Fruit fly (Drosophila melanogaster) whole organism, embryonic: ENCODE measurements around the gene CG3587.

Source experiments
- BtbVII ChIP-seq: fragments of 200-800 bp; sonication (Bioruptor generic); optimal IDR thresholded peaks from 3 replicates; lab custom pipeline; 2017; ENCODE audit warnings: missing biosample characterization, mild to moderate bottlenecking, missing genetic modification characterization
- Bteb2 ChIP-seq: fragments of 200-800 bp; sonication (Bioruptor generic); optimal IDR thresholded peaks from 2 replicates; lab custom pipeline; 2016; ENCODE audit warnings: missing biosample characterization, missing genetic modification characterization
- CG10209 ChIP-seq: fragments of 200-800 bp; sonication (Bioruptor generic); optimal IDR thresholded peaks from 3 replicates; lab custom pipeline; 2017; ENCODE audit warnings: missing biosample characterization, mild to moderate bottlenecking, missing genetic modification characterization, missing genetic modification reagents
- CG10979 ChIP-seq: fragments of 200-800 bp; sonication (Bioruptor generic); optimal IDR thresholded peaks from 2 replicates; lab custom pipeline; 2018; ENCODE audit warnings: missing biosample characterization, mild to moderate bottlenecking, missing genetic modification characterization, moderate library complexity
- CG11247 ChIP-seq: fragments of 200-800 bp; sonication (Bioruptor generic); IDR thresholded peaks from 2 replicates; pipeline ENCODE4 v1.3.6; 2022; ENCODE audit warnings: missing biosample characterization, missing genetic modification characterization
- CG12155 ChIP-seq: fragments of 200-800 bp; sonication (Bioruptor generic); optimal IDR thresholded peaks from 3 replicates; lab custom pipeline; 2016; ENCODE audit warnings: missing biosample characterization, missing genetic modification characterization
- CG13123 ChIP-seq: fragments of 200-800 bp; sonication (Bioruptor generic); optimal IDR thresholded peaks from 2 replicates; lab custom pipeline; 2016; ENCODE audit warnings: missing biosample characterization, missing genetic modification characterization
- CG13424 ChIP-seq: fragments of 200-800 bp; sonication (Bioruptor generic); optimal IDR thresholded peaks from 2 replicates; lab custom pipeline; 2019; ENCODE audit warnings: missing biosample characterization, mild to moderate bottlenecking, missing genetic modification characterization, moderate library complexity
- CG17829 ChIP-seq: fragments of 200-800 bp; optimal IDR thresholded peaks from 2 replicates; lab custom pipeline; 2019; ENCODE audit warnings: missing biosample characterization, mild to moderate bottlenecking, missing genetic modification characterization, moderate library complexity
- CG2202 ChIP-seq: fragments of 200-800 bp; sonication (Bioruptor generic); optimal IDR thresholded peaks from 2 replicates; lab custom pipeline; 2018; ENCODE audit warnings: missing biosample characterization, mild to moderate bottlenecking, missing genetic modification characterization
- CG2875 ChIP-seq: fragments of 200-800 bp; sonication (Bioruptor generic); optimal IDR thresholded peaks from 2 replicates; lab custom pipeline; 2017; ENCODE audit warnings: missing biosample characterization, mild to moderate bottlenecking, missing genetic modification characterization, missing genetic modification reagents
- CG31365 ChIP-seq: fragments of 200-800 bp; sonication (Bioruptor generic); optimal IDR thresholded peaks from 2 replicates; lab custom pipeline; 2018; ENCODE audit warnings: missing biosample characterization, mild to moderate bottlenecking, missing genetic modification characterization
- CG33557 ChIP-seq: fragments of 200-800 bp; sonication (Bioruptor generic); optimal IDR thresholded peaks from 2 replicates; lab custom pipeline; 2019; ENCODE audit warnings: missing biosample characterization, mild to moderate bottlenecking, missing genetic modification characterization, moderate library complexity
- CG3407 ChIP-seq: fragments of 200-800 bp; sonication (Bioruptor generic); optimal IDR thresholded peaks from 2 replicates; lab custom pipeline; 2018; ENCODE audit warnings: missing biosample characterization, mild to moderate bottlenecking, missing genetic modification characterization
- CG42726 ChIP-seq: fragments of 200-800 bp; sonication (Bioruptor generic); IDR thresholded peaks from 2 replicates; pipeline ENCODE4 v1.3.6; 2022; ENCODE audit warnings: missing biosample characterization, missing genetic modification characterization; ENCODE audit not compliant: partially characterized antibody
- CG4617 ChIP-seq: fragments of 200-800 bp; sonication (Bioruptor generic); optimal IDR thresholded peaks from 3 replicates; lab custom pipeline; 2016; ENCODE audit warnings: missing biosample characterization, missing genetic modification characterization, borderline replicate concordance
- CG4820 ChIP-seq: fragments of 200-800 bp; sonication (Bioruptor generic); optimal IDR thresholded peaks from 3 replicates; lab custom pipeline; 2016; ENCODE audit warnings: missing biosample characterization, missing genetic modification characterization
- CG6254 ChIP-seq: fragments of 200-800 bp; sonication (Bioruptor generic); optimal IDR thresholded peaks from 3 replicates; lab custom pipeline; 2017; ENCODE audit warnings: mild to moderate bottlenecking, missing biosample characterization, missing genetic modification reagents, missing genetic modification characterization
- CG7556 ChIP-seq: fragments of 200-800 bp; sonication (Bioruptor generic); optimal IDR thresholded peaks from 2 replicates; lab custom pipeline; 2017; ENCODE audit warnings: missing biosample characterization, mild to moderate bottlenecking, missing genetic modification characterization
- CG8089 ChIP-seq: fragments of 200-800 bp; sonication (Bioruptor generic); optimal IDR thresholded peaks from 3 replicates; lab custom pipeline; 2016; ENCODE audit warnings: missing biosample characterization, missing genetic modification characterization
- CG8388 ChIP-seq: fragments of 200-800 bp; sonication (Bioruptor generic); optimal IDR thresholded peaks from 2 replicates; lab custom pipeline; 2019; ENCODE audit warnings: missing biosample characterization, mild to moderate bottlenecking, missing genetic modification characterization, moderate library complexity
- CG9437 ChIP-seq: fragments of 200-800 bp; sonication (Bioruptor generic); optimal IDR thresholded peaks from 2 replicates; lab custom pipeline; 2018; ENCODE audit warnings: missing biosample characterization, mild to moderate bottlenecking, missing genetic modification characterization
- Dp ChIP-seq: fragments of 200-800 bp; sonication (Bioruptor generic); optimal IDR thresholded peaks from 2 replicates; lab custom pipeline; 2018; ENCODE audit warnings: missing biosample characterization, mild to moderate bottlenecking, missing genetic modification characterization, moderate library complexity
- Drgx ChIP-seq: fragments of 200-800 bp; sonication (Bioruptor generic); IDR thresholded peaks from 2 replicates; pipeline ENCODE4 v1.3.6; 2022; ENCODE audit warnings: missing biosample characterization, missing genetic modification characterization
- Ets97D ChIP-seq: fragments of 200-800 bp; sonication (Bioruptor generic); optimal IDR thresholded peaks from 3 replicates; lab custom pipeline; 2016; ENCODE audit warnings: missing biosample characterization, missing genetic modification characterization
- H15 ChIP-seq: fragments of 200-800 bp; sonication (Bioruptor generic); IDR thresholded peaks from 3 replicates; pipeline ENCODE4 v1.3.6; 2022; ENCODE audit warnings: missing biosample characterization, missing genetic modification characterization
- HHEX ChIP-seq: fragments of 200-800 bp; sonication (Bioruptor generic); optimal IDR thresholded peaks from 3 replicates; lab custom pipeline; 2017; ENCODE audit warnings: missing biosample characterization, mild to moderate bottlenecking, missing genetic modification characterization, missing genetic modification reagents
- HmgD ChIP-seq: fragments of 200-800 bp; sonication (Bioruptor generic); optimal IDR thresholded peaks from 3 replicates; lab custom pipeline; 2016; ENCODE audit warnings: missing biosample characterization, missing genetic modification characterization
- Meics ChIP-seq: fragments of 200-800 bp; sonication (Bioruptor generic); optimal IDR thresholded peaks from 2 replicates; lab custom pipeline; 2017; ENCODE audit warnings: missing biosample characterization, mild to moderate bottlenecking, missing genetic modification characterization
- Rfx ChIP-seq: fragments of 200-800 bp; sonication (Bioruptor generic); IDR thresholded peaks from 2 replicates; pipeline ENCODE4 v1.3.6; 2022; ENCODE audit warnings: missing biosample characterization, missing genetic modification characterization
- Sin3A ChIP-seq: fragments of >200 bp; optimal IDR thresholded peaks from 2 replicates; lab custom pipeline; 2018
- Stat92E ChIP-seq, 3 experiments: fragments of >200 bp in 2 of 3; fragments of 200-800 bp in 1 of 3; sonication (Bioruptor generic) in 1 of 3; optimal IDR thresholded peaks; 2 replicates each; lab custom pipeline; 2017 to 2019; ENCODE audit warnings: missing biosample characterization in 3 of 3, missing genetic modification characterization in 3 of 3, mild to moderate bottlenecking in 1 of 3, moderate library complexity in 1 of 3
- abd-A ChIP-seq: fragments of 200-800 bp; sonication (Bioruptor generic); optimal IDR thresholded peaks from 3 replicates; lab custom pipeline; 2019; ENCODE audit warnings: missing biosample characterization, mild to moderate bottlenecking, missing genetic modification characterization, moderate library complexity
- ap ChIP-seq: fragments of 200-800 bp; sonication (Bioruptor generic); IDR thresholded peaks from 2 replicates; pipeline ENCODE4 v1.3.6; 2022; ENCODE audit warnings: missing biosample characterization, missing genetic modification characterization
- br ChIP-seq: fragments of >200 bp; optimal IDR thresholded peaks from 2 replicates; lab custom pipeline; 2017
- bsh ChIP-seq, 2 experiments: fragments of 200-800 bp; sonication (Bioruptor generic); optimal IDR thresholded peaks; 2 replicates each; lab custom pipeline; 2017 to 2018; ENCODE audit warnings: mild to moderate bottlenecking in 2 of 2, missing biosample characterization in 2 of 2, missing genetic modification characterization in 2 of 2, moderate library complexity in 1 of 2
- crc ChIP-seq: fragments of 200-800 bp; sonication (Bioruptor generic); optimal IDR thresholded peaks from 2 replicates; lab custom pipeline; 2016; ENCODE audit warnings: missing biosample characterization, missing genetic modification characterization
- croc ChIP-seq: fragments of 200-800 bp; sonication (Bioruptor generic); conservative IDR thresholded peaks from 3 replicates; pipeline ENCODE4 v1.3.6; 2022; ENCODE audit warnings: missing biosample characterization, missing genetic modification characterization
- dan ChIP-seq: fragments of 200-800 bp; sonication (Bioruptor generic); IDR thresholded peaks from 2 replicates; pipeline ENCODE4 v1.3.6; 2022; ENCODE audit warnings: missing biosample characterization, missing genetic modification characterization
- dmrt99B ChIP-seq: fragments of 200-800 bp; sonication (Bioruptor generic); optimal IDR thresholded peaks from 2 replicates; lab custom pipeline; 2018; ENCODE audit warnings: missing biosample characterization, mild to moderate bottlenecking, missing genetic modification characterization, moderate library complexity
- dysf ChIP-seq: fragments of 200-800 bp; sonication (Bioruptor generic); IDR thresholded peaks from 3 replicates; pipeline ENCODE4 v1.3.6; 2022; ENCODE audit warnings: missing biosample characterization, missing genetic modification characterization
- ems ChIP-seq: fragments of 200-800 bp; sonication (Bioruptor generic); optimal IDR thresholded peaks from 3 replicates; lab custom pipeline; 2016; ENCODE audit warnings: missing biosample characterization, missing genetic modification characterization
- fd96Cb ChIP-seq: fragments of 200-800 bp; sonication (Bioruptor generic); optimal IDR thresholded peaks from 2 replicates; lab custom pipeline; 2018; ENCODE audit warnings: missing biosample characterization, mild to moderate bottlenecking, missing genetic modification characterization, moderate library complexity
- ftz-f1 ChIP-seq: fragments of 200-800 bp; sonication (Bioruptor generic); optimal IDR thresholded peaks from 2 replicates; lab custom pipeline; 2016; ENCODE audit warnings: missing biosample characterization, missing genetic modification characterization
- h ChIP-seq: fragments of >200 bp; optimal IDR thresholded peaks from 2 replicates; lab custom pipeline; 2017
- lola ChIP-seq, 3 experiments: fragments of >200 bp in 2 of 3; fragments of 200-800 bp in 1 of 3; sonication (Bioruptor generic) in 1 of 3; optimal IDR thresholded peaks; 2 replicates each; lab custom pipeline; 2017 to 2019; ENCODE audit warnings: missing biosample characterization in 3 of 3, missing genetic modification characterization in 3 of 3, mild to moderate bottlenecking in 1 of 3, moderate library complexity in 1 of 3
- onecut ChIP-seq: fragments of 200-800 bp; sonication (Bioruptor generic); IDR thresholded peaks from 2 replicates; pipeline ENCODE4 v1.3.6; 2022; ENCODE audit warnings: missing biosample characterization, missing genetic modification characterization
- peb ChIP-seq: fragments of 200-800 bp; sonication (Bioruptor generic); IDR thresholded peaks from 2 replicates; pipeline ENCODE4 v1.3.6; 2022; ENCODE audit warnings: missing biosample characterization, missing genetic modification characterization
- seq ChIP-seq: fragments of 200-800 bp; sonication (Bioruptor generic); IDR thresholded peaks from 2 replicates; pipeline ENCODE4 v1.3.6; 2022; ENCODE audit warnings: missing biosample characterization, missing genetic modification characterization
- sim ChIP-seq: fragments of 200-800 bp; sonication (Bioruptor generic); IDR thresholded peaks from 2 replicates; pipeline ENCODE4 v1.3.6; 2022; ENCODE audit warnings: missing biosample characterization, missing genetic modification characterization
- zfh2 ChIP-seq: fragments of 200-800 bp; sonication (Bioruptor generic); optimal IDR thresholded peaks from 2 replicates; lab custom pipeline; 2016; ENCODE audit warnings: missing biosample characterization, missing genetic modification characterization

The CG3587 gene

DNA sequence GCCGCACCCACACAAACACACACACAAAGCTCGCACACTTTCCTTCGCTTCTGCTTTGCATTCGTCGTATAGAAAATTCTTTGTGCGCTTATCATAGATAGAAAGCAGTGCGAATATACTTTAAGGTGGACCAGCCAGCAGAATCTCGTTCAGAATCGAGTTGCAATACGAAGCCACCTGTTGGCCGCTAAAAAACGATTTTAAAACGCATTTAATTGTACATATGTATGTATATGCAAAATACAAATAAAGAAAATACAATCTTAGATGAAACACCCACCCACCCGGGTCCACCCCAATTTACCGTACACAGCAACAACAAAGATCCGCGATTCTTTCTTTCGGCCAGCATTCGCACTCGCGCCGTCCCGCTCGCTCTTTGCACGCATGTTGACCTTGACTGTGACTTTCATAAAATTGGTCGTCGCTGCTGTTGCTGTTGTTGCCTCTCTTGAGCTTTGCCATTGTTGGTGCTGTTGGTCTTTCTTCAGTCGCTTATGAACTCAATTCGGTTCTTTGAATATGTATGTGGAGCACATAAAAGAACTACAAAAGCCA is 8.5 kb downstream of the CG3587 start (continued):
- TF ChIP-seq dmrt99B (peak; percentile 13), lola (GFP tag; optimal IDR thresholded peaks at IDR 0.05; lab: Kevin White, UChicago) (no peak), CG7556 (GFP tag; lab: Kevin White, UChicago) (peak; percentile 27), croc (GFP tag; lab: Robert Waterston, UW) (no peak), CG8388 (GFP tag; lab: Kevin White, UChicago) (no peak), Sin3A (lab: Kevin White, UChicago) (no peak), CG6254 (GFP tag; lab: Kevin White, UChicago) (no peak), H15 (GFP tag; lab: Robert Waterston, UW) (no peak), CG42726 (GFP tag; lab: Robert Waterston, UW) (no peak), bsh (GFP tag; optimal IDR thresholded peaks at IDR 0.05; lab: Kevin White, UChicago) (peak; percentile 50 to 92), seq (GFP tag; lab: Robert Waterston, UW) (no peak), abd-A (no peak), HHEX (peak; percentile 49), CG10209 (GFP tag; lab: Kevin White, UChicago) (peak; percentile 52), br (lab: Kevin White, UChicago) (no peak), CG17829 (tag; lab: Kevin White, UChicago) (no peak), h (no peak), BtbVII (GFP tag; lab: Kevin White, UChicago) (peak; percentile 67), CG2875 (GFP tag; lab: Kevin White, UChicago) (no peak), Meics (GFP tag; lab: Kevin White, UChicago) (peak; percentile 77), sim (GFP tag; lab: Robert Waterston, UW) (no peak), peb (GFP tag; lab: Robert Waterston, UW) (no peak), Drgx (GFP tag; lab: Robert Waterston, UW) (peak; percentile 96), CG3407 (GFP tag; lab: Kevin White, UChicago) (no peak), Dp (GFP tag; lab: Kevin White, UChicago) (no peak), HmgD (GFP tag; lab: Kevin White, UChicago) (no peak), ems (no peak), CG11247 (GFP tag; lab: Robert Waterston, UW) (peak; percentile 51; the same call in 1 of the 2 replicates), dan (GFP tag; lab: Robert Waterston, UW) (no peak), CG31365 (tag; lab: Kevin White, UChicago) (no peak), CG2202 (tag; lab: Kevin White, UChicago) (no peak), CG13424 (tag; lab: Kevin White, UChicago) (peak; percentile 17), CG10979 (tag; lab: Kevin White, UChicago) (no peak), Bteb2 (GFP tag; lab: Kevin White, UChicago) (no peak), zfh2 (GFP tag; lab: Kevin White, UChicago) (peak; percentile 86), CG4617 (GFP tag; lab: Kevin White, UChicago) (no peak), CG12155 (GFP tag; lab: Kevin White, UChicago) (peak; percentile 59), dysf (peak; percentile 57; the same call in 1 of the 3 replicates), Rfx (GFP tag; lab: Robert Waterston, UW) (peak; percentile 80), CG4820 (no peak), ftz-f1 (GFP tag; lab: Kevin White, UChicago) (peak; percentile 57), CG13123 (GFP tag; lab: Kevin White, UChicago) (no peak), CG33557 (no peak), Ets97D (no peak), CG8089 (no peak), ap (GFP tag; lab: Robert Waterston, UW) (0 out of 2 replicates have a peak, but pooled peaks have one; percentile 7), CG9437 (peak; percentile 32), Stat92E (GFP tag; optimal IDR thresholded peaks at IDR 0.05; lab: Kevin White, UChicago) (no peak), crc (GFP tag; lab: Kevin White, UChicago) (no peak), fd96Cb (tag; lab: Kevin White, UChicago) (peak; percentile 9), onecut (GFP tag; lab: Robert Waterston, UW) (no peak)
